Fruit fly (Drosophila melanogaster): ENCODE data around the gene CG2003.

- TF ChIP-seq psq (GFP tag; optimal IDR thresholded peaks at IDR 0.05): no peak
- no peak for TF ChIP-seq h (GFP tag; optimal IDR thresholded peaks at IDR 0.05)
- TF ChIP-seq lola (GFP tag; optimal IDR thresholded peaks at IDR 0.05): no peak
- no peak for TF ChIP-seq Abd-B (GFP tag; optimal IDR thresholded peaks at IDR 0.05)
- no peak for TF ChIP-seq usp (GFP tag; optimal IDR thresholded peaks at IDR 0.05)
- no peak for TF ChIP-seq woc (GFP tag; optimal IDR thresholded peaks at IDR 0.05)
- no peak for TF ChIP-seq rgr (GFP tag; optimal IDR thresholded peaks at IDR 0.05)
- no peak for TF ChIP-seq dmrt93B (GFP tag; optimal IDR thresholded peaks at IDR 0.05)
- no peak for TF ChIP-seq CrebA (GFP tag; optimal IDR thresholded peaks at IDR 0.05; ENCODE audit: borderline replicate concordance)
- no peak for TF ChIP-seq br (GFP tag; optimal IDR thresholded peaks at IDR 0.05)
- TF ChIP-seq dl (GFP tag; optimal IDR thresholded peaks at IDR 0.05; ENCODE audit: insufficient read depth in 1 of 2, partially characterized antibody in 2 of 2): no peak
- no peak for TF ChIP-seq Dif (GFP tag; optimal IDR thresholded peaks at IDR 0.05; ENCODE audit: partially characterized antibody)
- peak; percentile 7 for TF ChIP-seq fru (GFP tag; optimal IDR thresholded peaks at IDR 0.05)
- TF ChIP-seq jim (GFP tag; optimal IDR thresholded peaks at IDR 0.05): no peak
These were observed 16.6 kb upstream of the CG2003 start for dm6 chr3R:31961306-31961705.

Measured in whole organism, wandering third instar larva.